Worm (Caenorhabditis elegans) whole organism, early embryonic: ENCODE measurements around the gene tsp-1.

ENCODE experiments used
- aly-1 ChIP-seq: sonication (generic microtip); optimal IDR thresholded peaks from 2 replicates; lab custom pipeline; 2016; ENCODE audit warnings: missing genetic modification characterization, missing compliant biosample characterization
- ama-1 ChIP-seq: fragments of 150-350 bp; optimal IDR thresholded peaks from 2 replicates; lab custom pipeline; 2014
- flt-1 ChIP-seq: fragments of 200-800 bp; sonication (Bioruptor generic); IDR thresholded peaks from 2 replicates; pipeline ENCODE4 v1.3.6; 2022; ENCODE audit warnings: missing genetic modification characterization, missing compliant biosample characterization
- hmbx-1 ChIP-seq: sonication (generic microtip); optimal IDR thresholded peaks from 2 replicates; lab custom pipeline; 2016; ENCODE audit warnings: mild to moderate bottlenecking, missing genetic modification characterization, missing compliant biosample characterization
- pes-1 ChIP-seq: fragments of 200-800 bp; sonication (Bioruptor generic); IDR thresholded peaks from 2 replicates; pipeline ENCODE4 v1.3.6; 2022; ENCODE audit warnings: missing genetic modification reagents, missing genetic modification characterization, missing compliant biosample characterization
- tra-4 ChIP-seq: sonication (generic microtip); optimal IDR thresholded peaks from 2 replicates; lab custom pipeline; 2017; ENCODE audit warnings: missing genetic modification characterization, missing compliant biosample characterization

DNA sequence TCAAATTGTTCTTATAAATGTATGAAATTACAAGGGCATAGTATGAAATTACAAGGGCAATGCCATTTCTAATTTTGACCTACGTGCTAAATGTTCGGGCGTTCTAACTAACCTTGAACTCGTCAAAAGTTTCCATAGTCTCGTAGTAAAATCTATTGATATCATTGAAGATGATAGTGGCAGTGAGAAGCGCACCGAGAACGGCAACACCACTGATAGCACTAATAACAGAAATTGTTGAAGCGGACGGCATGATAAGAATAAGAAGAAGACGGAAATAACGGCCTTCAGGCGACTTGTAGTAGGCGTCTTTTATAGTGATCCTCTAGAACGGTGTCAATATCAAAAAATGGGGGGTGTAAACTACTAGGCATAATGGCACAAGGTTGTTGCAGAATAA, 24.2 kb upstream of the tsp-1 start, which contains the start of gene col-91:
- TF ChIP-seq ama-1 (lab: Kevin White, UChicago) (no peak), flt-1 (GFP tag; lab: Robert Waterston, UW) (no peak), tra-4 (tag; lab: Kevin White, UChicago) (no peak), aly-1 (no peak), pes-1 (GFP tag; lab: Robert Waterston, UW) (no peak), hmbx-1 (no peak)
